Fruit fly (Drosophila melanogaster): ENCODE data around the gene abd-A.

Gene abd-A

DNA sequence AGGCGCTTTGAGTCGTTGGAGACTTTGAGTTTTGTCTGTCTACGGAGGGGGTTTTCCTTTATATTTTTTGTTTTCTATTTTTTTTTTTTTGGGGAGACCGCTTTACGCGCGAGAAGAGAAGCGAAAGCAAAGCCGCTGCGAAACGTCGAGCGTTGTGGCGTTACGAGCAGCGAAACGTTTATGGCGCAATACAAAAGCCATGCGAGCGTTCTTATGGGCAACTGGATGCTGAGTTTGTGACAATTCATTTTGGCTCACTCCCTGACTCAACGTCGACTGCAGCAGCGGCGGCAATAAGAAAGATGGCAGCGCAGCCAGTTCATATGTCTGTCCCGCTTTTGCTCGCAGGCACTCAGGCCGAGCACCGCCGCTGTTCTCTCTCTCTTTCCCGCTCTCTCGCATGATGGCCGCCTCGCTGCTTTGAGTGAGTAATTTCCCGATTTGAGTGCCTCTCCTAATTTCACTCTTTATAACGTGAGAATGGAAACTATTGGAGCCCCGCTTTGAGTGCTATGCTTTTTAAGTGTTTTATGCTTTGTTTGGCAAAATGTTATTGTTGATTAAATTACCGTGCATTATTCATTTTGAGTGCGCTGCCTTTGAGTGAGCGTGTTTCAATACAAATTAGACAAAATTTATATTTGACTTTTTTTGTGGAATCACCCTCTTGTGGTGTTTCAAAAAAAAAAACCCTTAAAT is at the start of gene abd-A:
abd-A (minus strand) TSS at position 191 of the 699 bp plus-strand sequence.
- peak; percentile 56 for TF ChIP-seq CG13287 (GFP tag; IDR thresholded peaks at IDR 0.05; ENCODE audit: partially characterized antibody)
- TF ChIP-seq zen (tag; optimal IDR thresholded peaks at IDR 0.05): no peak
- peak; percentile 82; the same call in 2 of the 3 replicates for TF ChIP-seq CG6791 (GFP tag; IDR thresholded peaks at IDR 0.05; ENCODE audit: partially characterized antibody)
- peak; percentile 66 for TF ChIP-seq CG17359 (tag; optimal IDR thresholded peaks at IDR 0.05)
- peak; percentile 52; the same call in 1 of the 2 replicates for TF ChIP-seq inv (GFP tag; IDR thresholded peaks at IDR 0.05; ENCODE audit: partially characterized antibody)
- TF ChIP-seq hb (GFP tag; IDR thresholded peaks at IDR 0.05; ENCODE audit: partially characterized antibody): 0 out of 3 replicates have a peak, but pooled peaks have one; percentile 13
- peak; percentile 69; the same call in 1 of the 2 replicates for TF ChIP-seq amos (GFP tag; IDR thresholded peaks at IDR 0.05; ENCODE audit: partially characterized antibody)
- peak; percentile 76 for TF ChIP-seq Opbp (GFP tag; IDR thresholded peaks at IDR 0.05; ENCODE audit: partially characterized antibody)
- TF ChIP-seq CoRest (tag; optimal IDR thresholded peaks at IDR 0.05): peak; percentile 10
- peak; percentile 98 for TF ChIP-seq CG1832 (GFP tag; optimal IDR thresholded peaks at IDR 0.05)
- no peak for TF ChIP-seq CkIIα-i1 (GFP tag; IDR thresholded peaks at IDR 0.05)
- peak; percentile 57; the same call in 1 of the 2 replicates for TF ChIP-seq vvl (GFP tag; IDR thresholded peaks at IDR 0.05)
- no peak for TF ChIP-seq trh (GFP tag; optimal IDR thresholded peaks at IDR 0.05)
- peak; percentile 61 for TF ChIP-seq cg (GFP tag; optimal IDR thresholded peaks at IDR 0.05)
- TF ChIP-seq lilli (GFP tag; optimal IDR thresholded peaks at IDR 0.05): no peak
- TF ChIP-seq CG6254 (GFP tag; optimal IDR thresholded peaks at IDR 0.05): peak; percentile 19
- no peak for TF ChIP-seq CG11723 (GFP tag; optimal IDR thresholded peaks at IDR 0.05)
- TF ChIP-seq CG7745 (tag; optimal IDR thresholded peaks at IDR 0.05): peak; percentile 40
- peak; percentile 91 for TF ChIP-seq Nf-YB (GFP tag; optimal IDR thresholded peaks at IDR 0.05)
- 0 out of 3 replicates have a peak, but pooled peaks have one; percentile 56 for TF ChIP-seq so (GFP tag; IDR thresholded peaks at IDR 0.05)
- no peak for TF ChIP-seq Hsf (GFP tag; optimal IDR thresholded peaks at IDR 0.05)
- TF ChIP-seq chinmo (GFP tag; IDR thresholded peaks at IDR 0.05; ENCODE audit: partially characterized antibody): peak; percentile 95
- peak; percentile 77 for TF ChIP-seq sens (GFP tag)
- TF ChIP-seq Scr (GFP tag; IDR thresholded peaks at IDR 0.05; ENCODE audit: partially characterized antibody): peak; percentile 55
- TF ChIP-seq phol (tag; optimal IDR thresholded peaks at IDR 0.05): peak; percentile 97
- TF ChIP-seq Bgb (GFP tag; IDR thresholded peaks at IDR 0.05; ENCODE audit: partially characterized antibody): peak; percentile 88
- TF ChIP-seq CG16813 (GFP tag; IDR thresholded peaks at IDR 0.05; ENCODE audit: partially characterized antibody): peak; percentile 55; the same call in 2 of the 3 replicates
- TF ChIP-seq abd-A (tag; optimal IDR thresholded peaks at IDR 0.05): peak; percentile 100
- TF ChIP-seq CG14860 (GFP tag; IDR thresholded peaks at IDR 0.05; ENCODE audit: partially characterized antibody): peak; percentile 43; the same call in 1 of the 3 replicates
- TF ChIP-seq nerfin-2 (GFP tag; IDR thresholded peaks at IDR 0.05; ENCODE audit: partially characterized antibody): peak; percentile 78; the same call in 1 of the 2 replicates
- TF ChIP-seq sqz (GFP tag; optimal IDR thresholded peaks at IDR 0.05): peak; percentile 27
- peak; percentile 48; the same call in 1 of the 3 replicates for TF ChIP-seq CG7963 (GFP tag; IDR thresholded peaks at IDR 0.05; ENCODE audit: partially characterized antibody)
- peak; percentile 52; the same call in 1 of the 2 replicates for TF ChIP-seq seq (GFP tag; IDR thresholded peaks at IDR 0.05)
- peak; percentile 63; the same call in 1 of the 2 replicates for TF ChIP-seq ato (GFP tag; IDR thresholded peaks at IDR 0.05; ENCODE audit: partially characterized antibody)
- peak; percentile 30 for TF ChIP-seq ewg (GFP tag; optimal IDR thresholded peaks at IDR 0.05)
- TF ChIP-seq CG4360 (GFP tag; IDR thresholded peaks at IDR 0.05): no peak
- peak; percentile 93 for TF ChIP-seq Elba2 (GFP tag; optimal IDR thresholded peaks at IDR 0.05)
- peak; percentile 100 for TF ChIP-seq z (GFP tag; IDR thresholded peaks at IDR 0.05)
- peak; percentile 94 for TF ChIP-seq Nf-YC (tag; optimal IDR thresholded peaks at IDR 0.05)
- TF ChIP-seq ase (GFP tag; IDR thresholded peaks at IDR 0.05): 0 out of 3 replicates have a peak, but pooled peaks have one; percentile 19
- TF ChIP-seq CG11398 (GFP tag; optimal IDR thresholded peaks at IDR 0.05): no peak
- peak; percentile 28; the same call in 1 of the 2 replicates for TF ChIP-seq sna (GFP tag; IDR thresholded peaks at IDR 0.05; ENCODE audit: partially characterized antibody)
- TF ChIP-seq ci (GFP tag; IDR thresholded peaks at IDR 0.05): peak; percentile 63; the same call in 2 of the 3 replicates
- TF ChIP-seq fd102C (GFP tag; optimal IDR thresholded peaks at IDR 0.05): no peak
- peak; percentile 4 for TF ChIP-seq nmo (GFP tag; optimal IDR thresholded peaks at IDR 0.05)
- peak; percentile 99 for TF ChIP-seq Adf1 (GFP tag; IDR thresholded peaks at IDR 0.05)
